Worm (Caenorhabditis elegans): ENCODE data around the gene nrps-1.

DNA sequence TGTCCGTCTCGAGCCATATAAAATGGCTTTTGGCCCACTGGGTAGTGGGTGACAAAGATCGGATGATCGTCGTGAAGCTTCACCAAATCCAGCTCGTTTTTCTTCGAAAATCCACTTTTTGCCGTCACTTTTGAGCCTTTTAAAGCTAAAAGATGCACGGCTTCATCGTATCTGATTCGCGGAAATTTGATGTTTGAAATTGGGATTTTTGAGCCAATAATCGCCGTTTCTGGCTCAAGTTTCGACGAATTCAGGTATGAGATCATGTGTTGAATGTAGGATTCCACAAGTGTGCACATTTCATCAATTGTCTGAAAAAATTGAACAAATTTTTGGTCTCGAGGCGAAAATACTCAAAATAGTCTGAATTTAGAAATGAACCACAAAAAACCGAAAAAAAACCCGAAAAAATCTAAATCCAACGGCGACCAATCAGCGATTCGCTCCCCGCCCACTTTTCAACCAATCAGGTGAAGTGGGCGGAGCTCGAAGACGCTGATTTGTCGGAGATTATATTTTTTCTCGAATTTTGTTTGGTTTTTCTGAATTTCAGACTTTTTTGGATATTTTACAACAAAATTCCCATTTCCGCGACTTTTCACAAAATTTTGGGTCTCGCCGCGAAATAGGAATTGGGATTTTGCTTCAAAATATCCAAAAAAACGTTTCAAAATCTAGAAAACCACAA is 45.7 kb upstream of the nrps-1 start:
- no peak for TF ChIP-seq nhr-76 (tag; optimal IDR thresholded peaks at IDR 0.05)
- no peak for TF ChIP-seq nhr-237 (tag; optimal IDR thresholded peaks at IDR 0.05)
- TF ChIP-seq lin-32 (GFP tag; optimal IDR thresholded peaks at IDR 0.05), result no peak
- TF ChIP-seq lsy-2 (tag; optimal IDR thresholded peaks at IDR 0.05), result no peak
- TF ChIP-seq nhr-28 (tag; optimal IDR thresholded peaks at IDR 0.05), result no peak
- no peak for TF ChIP-seq nhr-12 (tag; optimal IDR thresholded peaks at IDR 0.05)
- no peak for TF ChIP-seq lin-13 (tag; optimal IDR thresholded peaks at IDR 0.05)
- no peak for TF ChIP-seq drap-1 (GFP tag; optimal IDR thresholded peaks at IDR 0.05)

Data from whole organism, mixed stage, embryonic.